Fruit fly (Drosophila melanogaster) S2 (cell line): ENCODE results near the gene CG4325.

Experiments used
- CG8478 ChIP-seq: fragments of >200 bp; optimal IDR thresholded peaks from 2 replicates; lab custom pipeline; 2018
- CTCF ChIP-seq, 2 experiments: fragments of >200 bp; optimal IDR thresholded peaks; 2 replicates each; lab custom pipeline; 2018

dm6 chrX:2008953-2009452 lies 34.6 kb downstream of the CG4325 start, which contains the start of gene PIG-K:
- TF ChIP-seq CG8478 (lab: Kevin White, UChicago) (no peak), CTCF (optimal IDR thresholded peaks at IDR 0.05; lab: Kevin White, UChicago) (no peak)
